Worm (Caenorhabditis elegans) whole organism, young adult: ENCODE results near the gene cest-16.
A peak's percentile ranks its signal among the peaks of the same experiment; 100 is the strongest.

Experiments
- B0336.3 ChIP-seq: fragments of 200-800 bp; sonication (Bioruptor generic); IDR thresholded peaks from 2 replicates; pipeline ENCODE4 v1.3.6; 2022; ENCODE audit warnings: missing genetic modification characterization, missing compliant biosample characterization
- D2030.7 ChIP-seq: fragments of 200-800 bp; sonication (Bioruptor generic); IDR thresholded peaks from 2 replicates; pipeline ENCODE4 v1.3.6; 2022; ENCODE audit warnings: missing genetic modification reagents, missing genetic modification characterization, missing compliant biosample characterization
- F22D6.2 ChIP-seq: sonication (generic microtip); optimal IDR thresholded peaks from 2 replicates; lab custom pipeline; 2016; ENCODE audit warnings: mild to moderate bottlenecking, missing genetic modification characterization, missing compliant biosample characterization
- F33H1.4 ChIP-seq: fragments of 200-800 bp; sonication (Bioruptor generic); IDR thresholded peaks from 2 replicates; pipeline ENCODE4 v1.3.6; 2022; ENCODE audit warnings: missing genetic modification reagents, missing genetic modification characterization, missing compliant biosample characterization
- F39B2.1 ChIP-seq: fragments of 200-800 bp; sonication (Bioruptor generic); IDR thresholded peaks from 2 replicates; pipeline ENCODE4 v1.3.6; 2022; ENCODE audit warnings: missing genetic modification reagents, missing genetic modification characterization, missing compliant biosample characterization
- T07F8.4 ChIP-seq: sonication (generic microtip); optimal IDR thresholded peaks from 2 replicates; lab custom pipeline; 2016; ENCODE audit warnings: mild to moderate bottlenecking, missing genetic modification characterization, moderate library complexity, missing compliant biosample characterization
- Y56A3A.18 ChIP-seq: fragments of 200-800 bp; sonication (Bioruptor generic); IDR thresholded peaks from 2 replicates; pipeline ENCODE4 v1.3.6; 2022; ENCODE audit warnings: missing genetic modification reagents, missing genetic modification characterization, missing compliant biosample characterization
- Y95B8A.8 ChIP-seq: fragments of 200-800 bp; sonication (Bioruptor generic); IDR thresholded peaks from 2 replicates; pipeline ENCODE4 v1.3.6; 2022; ENCODE audit warnings: missing genetic modification reagents, missing genetic modification characterization, missing compliant biosample characterization
- ama-1 ChIP-seq, 3 experiments: fragments of 150-350 bp in 1 of 3; sonication (generic microtip) in 2 of 3; optimal IDR thresholded peaks; 2 replicates each; lab custom pipeline; 2014 to 2018; ENCODE audit warnings: missing biosample characterization in 2 of 3, missing genetic modification characterization in 2 of 3, missing genetic modification reagents in 2 of 3
- attf-3 ChIP-seq: fragments of 200-800 bp; sonication (Bioruptor generic); conservative IDR thresholded peaks from 2 replicates; pipeline ENCODE4 v1.3.6; 2022; ENCODE audit warnings: missing genetic modification reagents, missing genetic modification characterization, missing compliant biosample characterization
- bed-2 ChIP-seq: fragments of 200-800 bp; sonication (Bioruptor generic); IDR thresholded peaks from 2 replicates; pipeline ENCODE4 v1.3.6; 2022; ENCODE audit warnings: missing genetic modification reagents, missing genetic modification characterization, missing compliant biosample characterization
- cebp-1 ChIP-seq, 2 experiments: fragments of 200-800 bp in 1 of 2; sonication (Bioruptor generic) in 1 of 2; sonication (generic microtip) in 1 of 2; IDR thresholded peaks in 1 of 2; optimal IDR thresholded peaks in 1 of 2; 2 replicates each; pipeline versions ENCODE4 v1.3.6 to Lab custom; 2017 to 2022; ENCODE audit warnings: missing compliant biosample characterization in 2 of 2, missing genetic modification characterization in 2 of 2, mild to moderate bottlenecking in 1 of 2, missing genetic modification reagents in 1 of 2, moderate library complexity in 1 of 2
- cebp-2 ChIP-seq: fragments of 200-800 bp; sonication (Bioruptor generic); IDR thresholded peaks from 2 replicates; pipeline ENCODE4 v1.3.6; 2022; ENCODE audit warnings: missing genetic modification characterization, missing compliant biosample characterization
- ceh-40 ChIP-seq: fragments of 200-800 bp; sonication (Bioruptor generic); IDR thresholded peaks from 2 replicates; pipeline ENCODE4 v1.3.6; 2022; ENCODE audit warnings: missing genetic modification characterization, missing compliant biosample characterization
- chd-7 ChIP-seq: sonication (generic microtip); optimal IDR thresholded peaks from 2 replicates; lab custom pipeline; 2016; ENCODE audit warnings: mild to moderate bottlenecking, missing genetic modification characterization, moderate library complexity, missing compliant biosample characterization
- dox-1 ChIP-seq: fragments of 200-800 bp; sonication (Bioruptor generic); IDR thresholded peaks from 2 replicates; pipeline ENCODE4 v1.3.6; 2022; ENCODE audit warnings: missing genetic modification reagents, missing genetic modification characterization, missing compliant biosample characterization
- dpff-1 ChIP-seq: sonication (generic microtip); optimal IDR thresholded peaks from 2 replicates; lab custom pipeline; 2017; ENCODE audit warnings: mild to moderate bottlenecking, missing genetic modification characterization, missing compliant biosample characterization
- dpl-1 ChIP-seq: fragments of 150-350 bp; optimal IDR thresholded peaks from 2 replicates; lab custom pipeline; 2014; ENCODE audit warnings: missing biosample characterization, missing genetic modification reagents, missing genetic modification characterization
- egl-44 ChIP-seq: fragments of 200-800 bp; sonication (Bioruptor generic); IDR thresholded peaks from 2 replicates; pipeline ENCODE4 v1.3.6; 2022; ENCODE audit warnings: missing genetic modification reagents, missing genetic modification characterization, missing compliant biosample characterization
- egrh-3 ChIP-seq: fragments of 200-800 bp; sonication (Bioruptor generic); IDR thresholded peaks from 2 replicates; pipeline ENCODE4 v1.3.6; 2022; ENCODE audit warnings: missing genetic modification reagents, missing genetic modification characterization, missing compliant biosample characterization
- ekl-4 ChIP-seq: fragments of 200-800 bp; sonication (Bioruptor generic); IDR thresholded peaks from 2 replicates; pipeline ENCODE4 v1.3.6; 2022; ENCODE audit warnings: missing genetic modification reagents, missing genetic modification characterization, missing compliant biosample characterization
- hmg-1.2 ChIP-seq: fragments of 200-800 bp; sonication (Bioruptor generic); IDR thresholded peaks from 2 replicates; pipeline ENCODE4 v1.3.6; 2022; ENCODE audit warnings: missing genetic modification reagents, missing genetic modification characterization, missing compliant biosample characterization
- hrde-1 ChIP-seq: sonication (generic microtip); optimal IDR thresholded peaks from 2 replicates; lab custom pipeline; 2016; ENCODE audit warnings: missing genetic modification characterization, mild to moderate bottlenecking, missing compliant biosample characterization, moderate library complexity, missing genotype, missing genetic modification reagents, borderline replicate concordance
- lin-54 ChIP-seq: fragments of 200-800 bp; sonication (Bioruptor generic); optimal IDR thresholded peaks from 2 replicates; lab custom pipeline; 2018; ENCODE audit warnings: mild to moderate bottlenecking, missing genetic modification characterization, missing compliant biosample characterization
- madf-3 ChIP-seq: fragments of 200-800 bp; sonication (Bioruptor generic); IDR thresholded peaks from 2 replicates; pipeline ENCODE4 v1.3.6; 2022; ENCODE audit warnings: missing genetic modification reagents, missing genetic modification characterization, missing compliant biosample characterization
- madf-8 ChIP-seq: fragments of 200-800 bp; sonication (Bioruptor generic); conservative IDR thresholded peaks from 2 replicates; pipeline ENCODE4 v1.3.6; 2022; ENCODE audit warnings: missing genetic modification reagents, missing genetic modification characterization, missing compliant biosample characterization
- mcd-1 ChIP-seq: fragments of 200-800 bp; sonication (Bioruptor generic); IDR thresholded peaks from 2 replicates; pipeline ENCODE4 v1.3.6; 2022; ENCODE audit warnings: missing genetic modification reagents, missing genetic modification characterization, missing compliant biosample characterization
- nfya-2 ChIP-seq: fragments of 200-800 bp; sonication (Bioruptor generic); IDR thresholded peaks from 2 replicates; pipeline ENCODE4 v1.3.6; 2022; ENCODE audit warnings: missing genetic modification reagents, missing genetic modification characterization, missing compliant biosample characterization
- nfyb-1 ChIP-seq: fragments of 200-800 bp; sonication (Bioruptor generic); IDR thresholded peaks from 2 replicates; pipeline ENCODE4 v1.3.6; 2022; ENCODE audit warnings: missing genetic modification reagents, missing genetic modification characterization, missing compliant biosample characterization
- nhr-120 ChIP-seq: fragments of 200-800 bp; sonication (Bioruptor generic); IDR thresholded peaks from 2 replicates; pipeline ENCODE4 v1.3.6; 2022; ENCODE audit warnings: missing genetic modification characterization, missing compliant biosample characterization
- nhr-27 ChIP-seq: fragments of 200-800 bp; sonication (Bioruptor generic); optimal IDR thresholded peaks from 2 replicates; lab custom pipeline; 2018; ENCODE audit warnings: mild to moderate bottlenecking, missing genetic modification characterization, moderate library complexity, missing compliant biosample characterization
- nhr-80 ChIP-seq: sonication (generic microtip); optimal IDR thresholded peaks from 2 replicates; lab custom pipeline; 2016; ENCODE audit warnings: missing genetic modification characterization, missing compliant biosample characterization
- pbrm-1 ChIP-seq: fragments of 200-800 bp; sonication (Bioruptor generic); IDR thresholded peaks from 2 replicates; pipeline ENCODE4 v1.3.6; 2022; ENCODE audit warnings: missing genetic modification reagents, missing genetic modification characterization, missing compliant biosample characterization
- rcor-1 ChIP-seq: fragments of 200-800 bp; sonication (Bioruptor generic); IDR thresholded peaks from 2 replicates; pipeline ENCODE4 v1.3.6; 2022; ENCODE audit warnings: missing genetic modification reagents, missing genetic modification characterization, missing compliant biosample characterization
- snpc-1.1 ChIP-seq: sonication (generic microtip); optimal IDR thresholded peaks from 2 replicates; lab custom pipeline; 2017; ENCODE audit warnings: missing genetic modification characterization, mild to moderate bottlenecking, missing compliant biosample characterization, antibody characterized with exemption, moderate library complexity, missing genotype, missing genetic modification reagents; ENCODE audit not compliant: insufficient read depth
- tbx-9 ChIP-seq: sonication (generic microtip); optimal IDR thresholded peaks from 2 replicates; lab custom pipeline; 2016; ENCODE audit warnings: borderline replicate concordance, missing genetic modification characterization, inconsistent platforms, missing compliant biosample characterization
- zfh-2 ChIP-seq: fragments of 200-800 bp; sonication (Bioruptor generic); conservative IDR thresholded peaks from 2 replicates; pipeline ENCODE4 v1.3.6; 2022; ENCODE audit warnings: missing genetic modification reagents, missing genetic modification characterization, missing compliant biosample characterization
- ztf-22 ChIP-seq: fragments of 200-800 bp; sonication (Bioruptor generic); optimal IDR thresholded peaks from 2 replicates; lab custom pipeline; 2018; ENCODE audit warnings: mild to moderate bottlenecking, missing genetic modification characterization, moderate library complexity, missing compliant biosample characterization
- ztf-3 ChIP-seq: fragments of 200-800 bp; sonication (Bioruptor generic); optimal IDR thresholded peaks from 2 replicates; lab custom pipeline; 2018; ENCODE audit warnings: mild to moderate bottlenecking, missing genetic modification characterization, missing compliant biosample characterization
- ztf-6 ChIP-seq: fragments of 200-800 bp; sonication (Bioruptor generic); IDR thresholded peaks from 2 replicates; pipeline ENCODE4 v1.3.6; 2022; ENCODE audit warnings: missing genetic modification reagents, missing genetic modification characterization, missing compliant biosample characterization

The cest-16 gene

ce11 chrX:6255561-6255960, 44.2 kb upstream of the cest-16 start (continued):
- TF ChIP-seq chd-7 (tag; lab: Kevin White, UChicago): peak; percentile 86
- peak; percentile 34 for TF ChIP-seq dpff-1 (tag; lab: Kevin White, UChicago)
- TF ChIP-seq T07F8.4 (tag; lab: Kevin White, UChicago): no peak
- no peak for TF ChIP-seq D2030.7 (GFP tag; lab: Robert Waterston, UW)
- TF ChIP-seq ceh-40 (GFP tag; lab: Robert Waterston, UW): no peak
- TF ChIP-seq egrh-3 (GFP tag; lab: Robert Waterston, UW): no peak
- TF ChIP-seq hrde-1 (tag; lab: Kevin White, UChicago): no peak
- no peak for TF ChIP-seq cebp-2 (GFP tag; lab: Robert Waterston, UW)
- TF ChIP-seq Y95B8A.8: 0 out of 2 replicates have a peak, but pooled peaks have one; percentile 59
- TF ChIP-seq cebp-1 (GFP tag; IDR thresholded peaks at IDR 0.05; lab: Robert Waterston, UW): peak; percentile 41; the same call in 1 of the 2 replicates
- peak; percentile 85 for TF ChIP-seq cebp-1 (tag; optimal IDR thresholded peaks at IDR 0.05; lab: Kevin White, UChicago)
- no peak for TF ChIP-seq ekl-4 (GFP tag; lab: Robert Waterston, UW)
- no peak for TF ChIP-seq tbx-9
- TF ChIP-seq nhr-120 (GFP tag; lab: Robert Waterston, UW): no peak
- no peak for TF ChIP-seq hmg-1.2 (GFP tag; lab: Robert Waterston, UW)
- TF ChIP-seq snpc-1.1 (tag; lab: Kevin White, UChicago): no peak
- peak; percentile 91 for TF ChIP-seq B0336.3 (GFP tag; lab: Robert Waterston, UW)
- TF ChIP-seq F39B2.1 (GFP tag; lab: Robert Waterston, UW): no peak
- TF ChIP-seq nfyb-1 (GFP tag; lab: Robert Waterston, UW): peak; percentile 49
- TF ChIP-seq madf-3 (GFP tag; lab: Robert Waterston, UW): no peak
- TF ChIP-seq nhr-80: peak; percentile 90
- TF ChIP-seq nfya-2: no peak
- TF ChIP-seq madf-8: no peak
- TF ChIP-seq dpl-1: no peak

- peak; percentile 50 for TF ChIP-seq nhr-80
- TF ChIP-seq ama-1 (optimal IDR thresholded peaks at IDR 0.05; lab: Kevin White, UChicago): peak; percentile 65
- no peak for TF ChIP-seq ama-1 (GFP tag; optimal IDR thresholded peaks at IDR 0.05; lab: Kevin White, UChicago)
- TF ChIP-seq ztf-22 (GFP tag; lab: Kevin White, UChicago): no peak
- no peak for TF ChIP-seq Y56A3A.18
- no peak for TF ChIP-seq cebp-1 (GFP tag; IDR thresholded peaks at IDR 0.05; lab: Robert Waterston, UW)
- TF ChIP-seq cebp-1 (tag; optimal IDR thresholded peaks at IDR 0.05; lab: Kevin White, UChicago): peak; percentile 25
- 0 out of 2 replicates have a peak, but pooled peaks have one; percentile 15 for TF ChIP-seq madf-3 (GFP tag; lab: Robert Waterston, UW)
- TF ChIP-seq dox-1 (GFP tag; lab: Robert Waterston, UW): 0 out of 2 replicates have a peak, but pooled peaks have one; percentile 4
- no peak for TF ChIP-seq snpc-1.1 (tag; lab: Kevin White, UChicago)
- peak; percentile 52 for TF ChIP-seq nfyb-1 (GFP tag; lab: Robert Waterston, UW)
- TF ChIP-seq egl-44 (GFP tag; lab: Robert Waterston, UW): 0 out of 2 replicates have a peak, but pooled peaks have one; percentile 8
Observed at ce11 chrX:6256430-6256829, 43.3 kb upstream of the cest-16 start.

- TF ChIP-seq nhr-27 (tag; lab: Kevin White, UChicago): no peak
- no peak for TF ChIP-seq bed-2 (GFP tag; lab: Robert Waterston, UW)
- no peak for TF ChIP-seq ztf-3
- TF ChIP-seq mcd-1: no peak
- no peak for TF ChIP-seq lin-54 (GFP tag; lab: Kevin White, UChicago)
- no peak for TF ChIP-seq ztf-6 (GFP tag; lab: Robert Waterston, UW)
- no peak for TF ChIP-seq F33H1.4
- TF ChIP-seq zfh-2 (GFP tag; lab: Robert Waterston, UW): no peak
- TF ChIP-seq F22D6.2 (tag; lab: Kevin White, UChicago): no peak
- no peak for TF ChIP-seq attf-3
- no peak for TF ChIP-seq rcor-1 (GFP tag; lab: Robert Waterston, UW)
- no peak for TF ChIP-seq pbrm-1
Observed at ce11 chrX:6256969-6257368, 42.8 kb upstream of the cest-16 start.
